Fruit fly (Drosophila melanogaster): ENCODE data around the gene CG7368.

Gene CG7368

dm6 chr3L:11586794-11587462 is 10.1 kb upstream of the CG7368 start (continued):
- peak; percentile 86 for TF ChIP-seq CG15479 (GFP tag; optimal IDR thresholded peaks at IDR 0.05)
- peak in 1 of 2 experiments; percentile 45 for TF ChIP-seq Eip74EF (GFP tag; optimal IDR thresholded peaks at IDR 0.05)
- no peak for TF ChIP-seq hkb (optimal IDR thresholded peaks at IDR 0.05)
- TF ChIP-seq hkb (GFP tag; IDR thresholded peaks at IDR 0.05) = peak; percentile 16; the same call in 1 of the 2 replicates
- peak; percentile 99 for TF ChIP-seq crol (GFP tag; IDR thresholded peaks at IDR 0.05)
- TF ChIP-seq sug (tag; optimal IDR thresholded peaks at IDR 0.05) = no peak
- no peak for TF ChIP-seq CG4328 (GFP tag; optimal IDR thresholded peaks at IDR 0.05)
- TF ChIP-seq MESR4 (GFP tag; optimal IDR thresholded peaks at IDR 0.05) = no peak

dm6 chr3L:11587720-11588580 is 9.1 kb upstream of the CG7368 start, which contains the start of gene rt:
rt (minus strand) TSS chr3L:11587770.
- TF ChIP-seq CG10366 (GFP tag; IDR thresholded peaks at IDR 0.05) (0 out of 2 replicates have a peak, but pooled peaks have one; percentile 16), pita (GFP tag; optimal IDR thresholded peaks at IDR 0.05) (no peak), CG12659 (GFP tag; optimal IDR thresholded peaks at IDR 0.05) (peak; percentile 32), CG11560 (tag; IDR thresholded peaks at IDR 0.05) (no peak), gcm2 (GFP tag; optimal IDR thresholded peaks at IDR 0.05) (peak; percentile 12), luna (GFP tag; optimal IDR thresholded peaks at IDR 0.05) (no peak), disco-r (GFP tag; optimal IDR thresholded peaks at IDR 0.05) (no peak), CG31441 (GFP tag; IDR thresholded peaks at IDR 0.05) (peak; percentile 59), zfh2 (GFP tag; optimal IDR thresholded peaks at IDR 0.05) (no peak), CG4360 (GFP tag; IDR thresholded peaks at IDR 0.05) (no peak), HmgZ (tag; optimal IDR thresholded peaks at IDR 0.05) (no peak), CG10147 (GFP tag; optimal IDR thresholded peaks at IDR 0.05) (no peak), rib (GFP tag; IDR thresholded peaks at IDR 0.05) (no peak), CG9797 (GFP tag; optimal IDR thresholded peaks at IDR 0.05) (no peak), CG9727 (GFP tag; optimal IDR thresholded peaks at IDR 0.05) (peak; percentile 64), tna (GFP tag; IDR thresholded peaks at IDR 0.05; ENCODE audit: partially characterized antibody) (no peak), sc (optimal IDR thresholded peaks at IDR 0.05) (no peak), sc (GFP tag; optimal IDR thresholded peaks at IDR 0.05) (peak; percentile 47), HmgD (GFP tag; optimal IDR thresholded peaks at IDR 0.05) (no peak), phol (tag; optimal IDR thresholded peaks at IDR 0.05) (peak; percentile 78), lab (GFP tag; optimal IDR thresholded peaks at IDR 0.05) (peak; percentile 15), wor (GFP tag; IDR thresholded peaks at IDR 0.05) (peak; percentile 42; the same call in 1 of the 2 replicates), Doc3 (GFP tag; IDR thresholded peaks at IDR 0.05; ENCODE audit: partially characterized antibody) (no peak), tx (GFP tag; optimal IDR thresholded peaks at IDR 0.05) (no peak), Dll (GFP tag; IDR thresholded peaks at IDR 0.05; ENCODE audit: partially characterized antibody) (no peak), jigr1 (GFP tag; IDR thresholded peaks at IDR 0.05) (peak; percentile 49; the same call in 1 of the 3 replicates), CG8089 (GFP tag; optimal IDR thresholded peaks at IDR 0.05) (no peak), CG13123 (GFP tag; optimal IDR thresholded peaks at IDR 0.05) (no peak), CG3995 (GFP tag; optimal IDR thresholded peaks at IDR 0.05) (no peak), Hr39 (optimal IDR thresholded peaks at IDR 0.05) (no peak), Ets97D (GFP tag; optimal IDR thresholded peaks at IDR 0.05) (no peak), tll (GFP tag; optimal IDR thresholded peaks at IDR 0.05) (no peak), Dref (GFP tag; IDR thresholded peaks at IDR 0.05) (no peak), CG17829 (tag; optimal IDR thresholded peaks at IDR 0.05) (peak; percentile 73), fd3F (GFP tag; optimal IDR thresholded peaks at IDR 0.05) (no peak), CG7556 (GFP tag; optimal IDR thresholded peaks at IDR 0.05) (peak; percentile 58), Dek (tag; optimal IDR thresholded peaks at IDR 0.05) (no peak), CG33213 (GFP tag; optimal IDR thresholded peaks at IDR 0.05) (peak; percentile 4), CkIIα-i1 (GFP tag; IDR thresholded peaks at IDR 0.05) (no peak)

Measured in whole organism, embryonic.